Worm (Caenorhabditis elegans) whole organism, young adult: Measurements from ENCODE around the gene flp-5.

ENCODE experiments used
- akir-1 ChIP-seq: fragments of 200-800 bp; sonication (Bioruptor generic); optimal IDR thresholded peaks from 2 replicates; lab custom pipeline; 2018; ENCODE audit warnings: mild to moderate bottlenecking, missing genetic modification characterization, moderate library complexity, missing compliant biosample characterization
- unc-130 ChIP-seq: sonication (generic microtip); optimal IDR thresholded peaks from 2 replicates; lab custom pipeline; 2016; ENCODE audit warnings: missing genetic modification reagents, missing genetic modification characterization, missing compliant biosample characterization
- unc-62 ChIP-seq: fragments of 150-350 bp; optimal IDR thresholded peaks from 2 replicates; lab custom pipeline; 2014; ENCODE audit warnings: missing biosample characterization, missing genetic modification reagents, missing genetic modification characterization
- ztf-26 ChIP-seq: sonication (generic microtip); optimal IDR thresholded peaks from 2 replicates; lab custom pipeline; 2017; ENCODE audit warnings: missing genetic modification characterization, missing compliant biosample characterization

ce11 chrX:8569159-8569558, 41.1 kb downstream of the flp-5 start:
- TF ChIP-seq unc-62 (GFP tag; lab: Kevin White, UChicago) (no peak), unc-130 (GFP tag; lab: Kevin White, UChicago) (no peak), akir-1 (no peak), ztf-26 (no peak)
